Fruit fly (Drosophila melanogaster): ENCODE measurements around the gene mtgo.

Gene mtgo

DNA sequence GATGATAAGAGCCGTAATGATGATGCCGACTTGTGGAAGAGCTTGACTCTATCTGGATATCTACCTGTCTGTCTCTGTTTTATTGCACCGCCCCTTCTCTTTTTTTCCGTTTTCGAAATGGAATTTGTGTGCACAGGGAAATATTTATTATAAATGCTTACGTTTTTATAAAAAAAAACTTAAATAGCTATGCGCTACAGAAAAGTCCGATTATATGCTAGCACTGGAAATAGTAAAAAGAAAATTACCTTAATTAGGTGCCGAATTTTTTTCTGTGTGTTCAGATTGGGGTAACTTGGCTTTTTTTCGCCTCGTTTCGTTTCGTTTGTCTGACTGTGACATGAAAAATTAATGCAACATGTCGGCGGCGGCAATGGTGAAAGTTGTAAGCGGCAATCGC lies 47.1 kb downstream of the mtgo start (continued):
- TF ChIP-seq CG10654 (GFP tag; optimal IDR thresholded peaks at IDR 0.05): no peak
- TF ChIP-seq C15 (GFP tag; IDR thresholded peaks at IDR 0.05): no peak
- no peak for TF ChIP-seq Sry-β (GFP tag; optimal IDR thresholded peaks at IDR 0.05)
- peak; percentile 84 for TF ChIP-seq Drgx (GFP tag; IDR thresholded peaks at IDR 0.05)
- TF ChIP-seq CG3847 (GFP tag; IDR thresholded peaks at IDR 0.05): no peak
- no peak for TF ChIP-seq tll (GFP tag; optimal IDR thresholded peaks at IDR 0.05)
- no peak for TF ChIP-seq vnd (GFP tag; IDR thresholded peaks at IDR 0.05; ENCODE audit: partially characterized antibody)
- no peak for TF ChIP-seq CG42726 (GFP tag; IDR thresholded peaks at IDR 0.05; ENCODE audit: partially characterized antibody)
- TF ChIP-seq CG34224 (GFP tag; IDR thresholded peaks at IDR 0.05; ENCODE audit: partially characterized antibody): no peak
- TF ChIP-seq Aef1 (GFP tag; IDR thresholded peaks at IDR 0.05): no peak; the same call in 2 of the 3 replicates
- no peak for TF ChIP-seq CG3995 (GFP tag; optimal IDR thresholded peaks at IDR 0.05)
- no peak for TF ChIP-seq D (optimal IDR thresholded peaks at IDR 0.05)
- TF ChIP-seq D (GFP tag; optimal IDR thresholded peaks at IDR 0.05): peak; percentile 50
- TF ChIP-seq en (GFP tag; optimal IDR thresholded peaks at IDR 0.05): no peak
- peak; percentile 10 for TF ChIP-seq CG1647 (GFP tag; optimal IDR thresholded peaks at IDR 0.05)
- no peak for TF ChIP-seq scrt (GFP tag; optimal IDR thresholded peaks at IDR 0.05)
- no peak for TF ChIP-seq amos (GFP tag; IDR thresholded peaks at IDR 0.05; ENCODE audit: partially characterized antibody)
- TF ChIP-seq HmgZ (tag; optimal IDR thresholded peaks at IDR 0.05): no peak
- no peak for TF ChIP-seq kay (GFP tag; optimal IDR thresholded peaks at IDR 0.05)
- TF ChIP-seq BtbVII (GFP tag; optimal IDR thresholded peaks at IDR 0.05): no peak
- peak; percentile 47 for TF ChIP-seq Hr3 (GFP tag; optimal IDR thresholded peaks at IDR 0.05)
- TF ChIP-seq CG7357 (GFP tag; IDR thresholded peaks at IDR 0.05): no peak; the same call in 2 of the 3 replicates
- TF ChIP-seq CG9609 (GFP tag; optimal IDR thresholded peaks at IDR 0.05): no peak
- TF ChIP-seq Adf1 (GFP tag; IDR thresholded peaks at IDR 0.05): no peak
- no peak for TF ChIP-seq gsb (GFP tag; IDR thresholded peaks at IDR 0.05)
- TF ChIP-seq knrl (GFP tag; IDR thresholded peaks at IDR 0.05; ENCODE audit: partially characterized antibody): no peak
- TF ChIP-seq CG13894 (tag; optimal IDR thresholded peaks at IDR 0.05): no peak
- TF ChIP-seq fu2 (GFP tag; optimal IDR thresholded peaks at IDR 0.05): no peak
- TF ChIP-seq sima (GFP tag; optimal IDR thresholded peaks at IDR 0.05): no peak
- no peak for TF ChIP-seq Atf6 (GFP tag; IDR thresholded peaks at IDR 0.05)
- peak; percentile 70 for TF ChIP-seq CG10979 (tag; optimal IDR thresholded peaks at IDR 0.05)
- TF ChIP-seq Hsf (GFP tag; optimal IDR thresholded peaks at IDR 0.05): peak; percentile 31
- TF ChIP-seq CG14667 (GFP tag; IDR thresholded peaks at IDR 0.05): no peak; the same call in 1 of the 2 replicates
- peak; percentile 15 for TF ChIP-seq Chrac-16 (GFP tag; optimal IDR thresholded peaks at IDR 0.05)
- no peak for TF ChIP-seq gro (GFP tag; optimal IDR thresholded peaks at IDR 0.05)
- no peak for TF ChIP-seq Gug (GFP tag; IDR thresholded peaks at IDR 0.05)
- peak; percentile 27 for TF ChIP-seq bab2 (GFP tag; optimal IDR thresholded peaks at IDR 0.05)
- peak; percentile 18 for TF ChIP-seq pnt (GFP tag; optimal IDR thresholded peaks at IDR 0.05)
- TF ChIP-seq CG7745 (tag; optimal IDR thresholded peaks at IDR 0.05): no peak
- TF ChIP-seq PHDP (tag; optimal IDR thresholded peaks at IDR 0.05): peak; percentile 56
- TF ChIP-seq nerfin-2 (GFP tag; IDR thresholded peaks at IDR 0.05; ENCODE audit: partially characterized antibody): no peak
- TF ChIP-seq bigmax (GFP tag; optimal IDR thresholded peaks at IDR 0.05): no peak
- no peak for TF ChIP-seq Fer3 (tag; optimal IDR thresholded peaks at IDR 0.05)
- TF ChIP-seq bsh (GFP tag; optimal IDR thresholded peaks at IDR 0.05): peak; percentile 65 to 86
- TF ChIP-seq jing (GFP tag; optimal IDR thresholded peaks at IDR 0.05): no peak
- TF ChIP-seq CG14965 (GFP tag; optimal IDR thresholded peaks at IDR 0.05; ENCODE audit: borderline replicate concordance): no peak
- TF ChIP-seq z (GFP tag; IDR thresholded peaks at IDR 0.05): no peak
- no peak for TF ChIP-seq crol (GFP tag; IDR thresholded peaks at IDR 0.05)
- peak; percentile 5 for TF ChIP-seq dmrt11E (tag; optimal IDR thresholded peaks at IDR 0.05)
- TF ChIP-seq CG18011 (GFP tag; optimal IDR thresholded peaks at IDR 0.05): no peak
- peak; percentile 9 for TF ChIP-seq pum (GFP tag; optimal IDR thresholded peaks at IDR 0.05)

Data from whole organism, embryonic.